Worm (Caenorhabditis elegans) whole organism, mixed stage, embryonic: ENCODE results near the gene H25K10.4.

Experiments
- M03D4.4 ChIP-seq: sonication (generic microtip); optimal IDR thresholded peaks from 2 replicates; lab custom pipeline; 2017; ENCODE audit warnings: mild to moderate bottlenecking, missing genetic modification characterization, missing compliant biosample characterization
- bed-3 ChIP-seq: fragments of 200-800 bp; sonication (Bioruptor generic); optimal IDR thresholded peaks from 3 replicates; lab custom pipeline; 2018; ENCODE audit warnings: mild to moderate bottlenecking, missing genetic modification characterization, moderate library complexity, missing compliant biosample characterization
- blmp-1 ChIP-seq: fragments of 150-350 bp; optimal IDR thresholded peaks from 2 replicates; lab custom pipeline; 2014; ENCODE audit warnings: missing biosample characterization, missing genetic modification characterization
- ceh-39 ChIP-seq: fragments of 150-350 bp; optimal IDR thresholded peaks from 2 replicates; lab custom pipeline; 2014; ENCODE audit warnings: missing biosample characterization, missing genetic modification characterization
- ceh-43 ChIP-seq: fragments of 200-800 bp; sonication (Bioruptor generic); optimal IDR thresholded peaks from 2 replicates; lab custom pipeline; 2018; ENCODE audit warnings: mild to moderate bottlenecking, missing genetic modification characterization, moderate library complexity, missing compliant biosample characterization
- ceh-83 ChIP-seq: fragments of 200-800 bp; sonication (Bioruptor generic); optimal IDR thresholded peaks from 2 replicates; lab custom pipeline; 2018; ENCODE audit warnings: mild to moderate bottlenecking, missing genetic modification characterization, missing compliant biosample characterization
- ces-1 ChIP-seq: fragments of 150-350 bp; optimal IDR thresholded peaks from 2 replicates; lab custom pipeline; 2014; ENCODE audit warnings: missing biosample characterization, missing genetic modification reagents, missing genetic modification characterization
- cnd-1 ChIP-seq: fragments of 200-800 bp; sonication (Bioruptor generic); optimal IDR thresholded peaks from 2 replicates; lab custom pipeline; 2018; ENCODE audit warnings: mild to moderate bottlenecking, missing genetic modification characterization, missing compliant biosample characterization
- elt-1 ChIP-seq: sonication (generic microtip); optimal IDR thresholded peaks from 2 replicates; lab custom pipeline; 2017; ENCODE audit warnings: missing genetic modification characterization, mild to moderate bottlenecking, missing compliant biosample characterization, antibody characterized with exemption, moderate library complexity, borderline replicate concordance; ENCODE audit not compliant: insufficient read depth
- elt-3 ChIP-seq: fragments of 150-350 bp; optimal IDR thresholded peaks from 2 replicates; lab custom pipeline; 2014; ENCODE audit warnings: missing biosample characterization, missing genetic modification characterization
- flh-1 ChIP-seq: fragments of 200-800 bp; sonication (Bioruptor generic); optimal IDR thresholded peaks from 2 replicates; lab custom pipeline; 2018; ENCODE audit warnings: mild to moderate bottlenecking, missing genetic modification characterization, moderate library complexity, missing compliant biosample characterization
- ham-2 ChIP-seq: fragments of 200-800 bp; sonication (Bioruptor generic); optimal IDR thresholded peaks from 2 replicates; lab custom pipeline; 2018; ENCODE audit warnings: mild to moderate bottlenecking, missing genetic modification characterization, missing compliant biosample characterization
- hlh-1 ChIP-seq: fragments of 150-350 bp; optimal IDR thresholded peaks from 2 replicates; lab custom pipeline; 2014; ENCODE audit warnings: missing biosample characterization, missing genetic modification reagents, missing genetic modification characterization
- lin-13 ChIP-seq: fragments of 150-350 bp; optimal IDR thresholded peaks from 2 replicates; lab custom pipeline; 2014; ENCODE audit warnings: missing biosample characterization, missing genetic modification characterization
- lin-32 ChIP-seq: fragments of 200-800 bp; sonication (Bioruptor generic); optimal IDR thresholded peaks from 2 replicates; lab custom pipeline; 2018; ENCODE audit warnings: mild to moderate bottlenecking, missing genetic modification characterization, missing compliant biosample characterization
- lsy-2 ChIP-seq: fragments of 150-350 bp; optimal IDR thresholded peaks from 2 replicates; lab custom pipeline; 2014; ENCODE audit warnings: missing biosample characterization, missing genetic modification characterization
- mab-5 ChIP-seq: fragments of 150-350 bp; optimal IDR thresholded peaks from 2 replicates; lab custom pipeline; 2014; ENCODE audit warnings: missing biosample characterization, missing genetic modification characterization
- mep-1 ChIP-seq: fragments of 150-350 bp; optimal IDR thresholded peaks from 2 replicates; lab custom pipeline; 2017; ENCODE audit warnings: missing biosample characterization, missing genetic modification reagents, missing genetic modification characterization, inconsistent platforms
- mls-2 ChIP-seq: sonication (generic microtip); optimal IDR thresholded peaks from 2 replicates; lab custom pipeline; 2016; ENCODE audit warnings: mild to moderate bottlenecking, missing genetic modification characterization, moderate library complexity, missing compliant biosample characterization
- nhr-12 ChIP-seq: fragments of 150-350 bp; optimal IDR thresholded peaks from 2 replicates; lab custom pipeline; 2014; ENCODE audit warnings: missing biosample characterization, missing genetic modification characterization
- nhr-2 ChIP-seq: fragments of 150-350 bp; optimal IDR thresholded peaks from 2 replicates; lab custom pipeline; 2014; ENCODE audit warnings: missing biosample characterization, missing genetic modification characterization
- nhr-237 ChIP-seq: fragments of 150-350 bp; optimal IDR thresholded peaks from 2 replicates; lab custom pipeline; 2014; ENCODE audit warnings: missing biosample characterization, missing genetic modification characterization
- nhr-28 ChIP-seq: fragments of 150-350 bp; optimal IDR thresholded peaks from 2 replicates; lab custom pipeline; 2014; ENCODE audit warnings: missing biosample characterization, missing genetic modification characterization
- nhr-76 ChIP-seq: sonication (generic microtip); optimal IDR thresholded peaks from 2 replicates; lab custom pipeline; 2017; ENCODE audit warnings: missing biosample characterization, missing genetic modification characterization
- pha-4 ChIP-seq: fragments of 150-350 bp; optimal IDR thresholded peaks from 2 replicates; lab custom pipeline; 2018; ENCODE audit warnings: missing biosample characterization, missing genetic modification reagents, missing genetic modification characterization
- sem-2 ChIP-seq: fragments of 200-800 bp; sonication (Bioruptor generic); optimal IDR thresholded peaks from 2 replicates; lab custom pipeline; 2018; ENCODE audit warnings: mild to moderate bottlenecking, missing genetic modification characterization, missing compliant biosample characterization
- snpc-4 ChIP-seq: fragments of 150-350 bp; optimal IDR thresholded peaks from 2 replicates; lab custom pipeline; 2014; ENCODE audit warnings: missing biosample characterization, missing genetic modification characterization
- sptf-1 ChIP-seq: sonication (generic microtip); optimal IDR thresholded peaks from 2 replicates; lab custom pipeline; 2017; ENCODE audit warnings: mild to moderate bottlenecking, missing genetic modification characterization, moderate library complexity, missing compliant biosample characterization
- tbx-8 ChIP-seq: fragments of 200-800 bp; sonication (Bioruptor generic); optimal IDR thresholded peaks from 2 replicates; lab custom pipeline; 2018; ENCODE audit warnings: mild to moderate bottlenecking, missing genetic modification characterization, moderate library complexity, missing compliant biosample characterization
- unc-120 ChIP-seq: sonication (generic microtip); optimal IDR thresholded peaks from 2 replicates; lab custom pipeline; 2017; ENCODE audit warnings: missing genetic modification characterization, missing compliant biosample characterization; ENCODE audit not compliant: poor library complexity, severe bottlenecking
- unc-39 ChIP-seq: fragments of 150-350 bp; optimal IDR thresholded peaks from 2 replicates; lab custom pipeline; 2014; ENCODE audit warnings: missing biosample characterization, missing genetic modification characterization
- unc-62 ChIP-seq: fragments of 150-350 bp; optimal IDR thresholded peaks from 2 replicates; lab custom pipeline; 2014; ENCODE audit warnings: missing biosample characterization, missing genetic modification reagents, missing genetic modification characterization
- zip-8 ChIP-seq: fragments of 150-350 bp; optimal IDR thresholded peaks from 2 replicates; lab custom pipeline; 2014; ENCODE audit warnings: missing biosample characterization, missing genetic modification characterization
- ztf-11 ChIP-seq: fragments of 150-350 bp; optimal IDR thresholded peaks from 2 replicates; lab custom pipeline; 2014; ENCODE audit warnings: missing biosample characterization, missing genetic modification characterization

The H25K10.4 gene

DNA sequence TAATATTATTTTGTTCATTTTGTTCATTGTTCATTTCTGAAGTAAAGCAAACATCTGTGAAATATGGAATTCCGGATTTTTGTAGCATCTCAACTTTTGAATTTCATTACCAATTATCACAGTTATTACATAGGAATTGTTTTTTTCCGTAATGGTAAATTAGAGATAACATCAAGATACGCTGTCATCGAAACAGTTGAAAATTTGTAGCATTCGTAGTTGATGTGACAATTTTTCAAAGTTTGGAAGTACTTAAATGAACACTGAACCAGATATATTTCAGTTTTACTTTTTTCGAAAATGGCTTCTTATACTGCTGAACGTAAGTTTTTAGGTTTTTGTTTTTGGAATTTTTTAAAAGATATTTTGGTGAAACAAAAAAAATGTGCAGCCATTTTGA is at the start of gene H25K10.4:
Gene H25K10.4 (plus strand): TSS at position 301 of the 400 bp plus-strand sequence.
- TF ChIP-seq mab-5 (tag; lab: Kevin White, UChicago), result no peak
- no peak for TF ChIP-seq snpc-4 (tag; lab: Kevin White, UChicago)
- no peak for TF ChIP-seq mls-2
- no peak for TF ChIP-seq elt-3 (tag; lab: Kevin White, UChicago)
- TF ChIP-seq mep-1 (tag; lab: Kevin White, UChicago), result no peak
- TF ChIP-seq nhr-28 (tag; lab: Kevin White, UChicago), result no peak
- TF ChIP-seq ces-1 (GFP tag; lab: Kevin White, UChicago), result no peak
- TF ChIP-seq ceh-83 (GFP tag; lab: Kevin White, UChicago), result no peak
- no peak for TF ChIP-seq ceh-43 (GFP tag; lab: Kevin White, UChicago)
- TF ChIP-seq unc-62 (GFP tag; lab: Kevin White, UChicago), result no peak
- no peak for TF ChIP-seq tbx-8 (GFP tag; lab: Kevin White, UChicago)
- TF ChIP-seq hlh-1 (tag; lab: Kevin White, UChicago), result no peak
- TF ChIP-seq ham-2, result no peak
- no peak for TF ChIP-seq pha-4
- no peak for TF ChIP-seq ceh-39 (tag; lab: Kevin White, UChicago)
- TF ChIP-seq, all 35 proteins: peak for 0

- TF ChIP-seq ceh-83 (GFP tag; lab: Kevin White, UChicago) (no peak), sem-2 (GFP tag; lab: Kevin White, UChicago) (no peak), cnd-1 (tag; lab: Kevin White, UChicago) (no peak), nhr-2 (tag; lab: Kevin White, UChicago) (no peak), snpc-4 (tag; lab: Kevin White, UChicago) (no peak), nhr-237 (no peak), nhr-28 (tag; lab: Kevin White, UChicago) (no peak), blmp-1 (no peak), pha-4 (no peak), tbx-8 (GFP tag; lab: Kevin White, UChicago) (no peak), ham-2 (no peak), bed-3 (GFP tag; lab: Kevin White, UChicago) (no peak), M03D4.4 (tag; lab: Kevin White, UChicago) (no peak)
Observed at ce11 chrIV:16176808-16177207, 49.0 kb upstream of the H25K10.4 start.

ce11 chrIV:16178433-16178832 is 47.4 kb upstream of the H25K10.4 start:
- TF ChIP-seq nhr-76, result no peak
- TF ChIP-seq unc-120 (tag; lab: Kevin White, UChicago), result no peak
- TF ChIP-seq unc-62 (GFP tag; lab: Kevin White, UChicago), result no peak
- no peak for TF ChIP-seq ceh-43 (GFP tag; lab: Kevin White, UChicago)
- no peak for TF ChIP-seq unc-39 (tag; lab: Kevin White, UChicago)
- no peak for TF ChIP-seq sem-2 (GFP tag; lab: Kevin White, UChicago)
- no peak for TF ChIP-seq elt-3 (tag; lab: Kevin White, UChicago)
- no peak for TF ChIP-seq ztf-11 (tag; lab: Kevin White, UChicago)

DNA sequence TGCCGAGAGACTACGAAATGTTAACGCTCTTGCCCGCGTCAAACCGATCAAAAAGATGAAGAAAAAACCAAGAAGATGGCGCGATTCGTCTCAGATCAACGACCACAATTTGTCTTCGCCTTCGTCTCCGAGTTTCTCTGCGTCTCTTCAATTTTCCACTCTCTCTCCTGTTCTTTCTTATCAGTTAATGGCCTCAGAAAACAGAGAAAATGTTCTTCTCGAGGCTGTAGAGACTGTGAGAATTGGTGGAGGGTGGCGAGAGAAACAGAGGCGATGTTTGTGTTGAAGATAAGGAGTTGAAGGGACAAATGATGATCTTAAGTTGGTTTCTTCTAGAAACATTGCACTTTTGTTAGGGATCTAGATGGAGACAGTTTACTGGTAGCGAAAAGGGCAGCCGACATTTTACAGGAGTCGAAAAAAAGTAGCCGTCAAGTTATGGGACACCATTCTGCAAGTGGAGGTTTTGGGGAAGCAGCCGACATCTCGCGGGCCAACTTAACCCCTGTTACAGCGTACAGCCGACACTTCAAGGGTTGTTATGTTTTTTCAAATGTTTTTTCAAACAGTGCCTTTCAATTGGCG is 44.9 kb upstream of the H25K10.4 start:
- TF ChIP-seq elt-1 (tag; lab: Kevin White, UChicago) (no peak), elt-3 (tag; lab: Kevin White, UChicago) (peak; percentile 82)

DNA sequence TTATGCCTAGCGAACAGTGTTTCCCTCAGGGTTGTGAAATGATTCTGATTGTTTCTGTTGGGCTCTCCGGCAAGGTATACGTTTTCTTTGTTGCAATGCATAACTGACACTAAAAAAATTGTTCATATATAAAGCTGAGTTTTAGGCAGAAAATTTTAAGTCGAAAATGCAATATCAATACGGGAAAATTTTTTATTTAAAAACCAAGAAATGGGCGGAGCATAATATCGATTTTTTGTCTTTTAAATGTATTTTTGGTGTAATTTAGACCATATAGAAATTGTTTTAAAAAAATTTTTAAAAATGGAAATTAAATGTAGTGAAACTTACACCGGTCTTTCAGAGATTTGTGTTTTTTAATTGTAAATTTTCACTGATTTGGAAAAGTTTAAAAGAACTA is 41.3 kb upstream of the H25K10.4 start, which contains the start of gene Y105C5B.1413:
Gene Y105C5B.1413 (minus strand): TSS at position 101 of the 400 bp plus-strand sequence.
- TF ChIP-seq flh-1 (GFP tag; lab: Kevin White, UChicago) (no peak), zip-8 (tag; lab: Kevin White, UChicago) (no peak), cnd-1 (tag; lab: Kevin White, UChicago) (no peak), mep-1 (tag; lab: Kevin White, UChicago) (no peak), pha-4 (no peak), nhr-28 (tag; lab: Kevin White, UChicago) (no peak), bed-3 (GFP tag; lab: Kevin White, UChicago) (no peak), tbx-8 (GFP tag; lab: Kevin White, UChicago) (no peak), sptf-1 (no peak), nhr-237 (no peak), nhr-76 (no peak), ceh-39 (tag; lab: Kevin White, UChicago) (no peak), nhr-12 (tag; lab: Kevin White, UChicago) (no peak), mls-2 (no peak), elt-1 (tag; lab: Kevin White, UChicago) (no peak), lin-13 (tag; lab: Kevin White, UChicago) (no peak), lin-32 (GFP tag; lab: Kevin White, UChicago) (no peak), mab-5 (tag; lab: Kevin White, UChicago) (no peak), lsy-2 (no peak)
